Worm (Caenorhabditis elegans): ENCODE data around the gene cha-1.

DNA sequence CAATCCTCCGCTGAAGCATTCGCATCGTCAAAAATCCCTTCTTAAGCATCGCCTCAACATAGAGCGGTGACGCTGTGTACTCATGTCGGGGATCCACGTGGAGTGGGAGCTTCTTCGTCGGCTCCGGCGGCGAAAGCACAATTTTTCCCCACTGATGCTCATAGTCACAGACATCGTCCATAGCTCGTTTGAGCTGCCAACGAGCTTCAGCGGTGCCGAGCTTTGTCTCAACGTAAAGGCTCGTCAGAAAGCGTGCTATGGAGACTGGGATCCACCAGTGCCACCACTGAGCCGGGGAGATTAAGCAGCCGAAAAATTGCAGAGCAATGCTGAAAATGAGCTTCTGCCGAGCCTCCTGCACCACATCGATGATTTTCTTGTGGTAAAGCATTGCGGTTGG, 33.7 kb downstream of the cha-1 start:
- no peak for TF ChIP-seq ztf-4 (tag; optimal IDR thresholded peaks at IDR 0.05)
- TF ChIP-seq ceh-9 (tag; optimal IDR thresholded peaks at IDR 0.05) = no peak
- no peak for TF ChIP-seq nhr-43 (tag; optimal IDR thresholded peaks at IDR 0.05; ENCODE audit: poor library complexity, severe bottlenecking)
- TF ChIP-seq nhr-77 (tag; optimal IDR thresholded peaks at IDR 0.05) = no peak
- TF ChIP-seq nfya-1 (tag; optimal IDR thresholded peaks at IDR 0.05; ENCODE audit: insufficient read depth) = no peak
- no peak for TF ChIP-seq pqm-1 (tag; optimal IDR thresholded peaks at IDR 0.05)
- no peak for TF ChIP-seq pha-4 (tag; optimal IDR thresholded peaks at IDR 0.05)
- no peak for TF ChIP-seq nhr-12 (tag; optimal IDR thresholded peaks at IDR 0.05)
- no peak for TF ChIP-seq nhr-76 (tag; optimal IDR thresholded peaks at IDR 0.05)
- no peak for TF ChIP-seq nhr-28 (tag; optimal IDR thresholded peaks at IDR 0.05)
- no peak for TF ChIP-seq R02D3.7 (tag; optimal IDR thresholded peaks at IDR 0.05)
